Worm (Caenorhabditis elegans): ENCODE results near the gene rcq-5.

- TF ChIP-seq T22C8.4 (GFP tag; IDR thresholded peaks at IDR 0.05) (no peak), ztf-29 (GFP tag; IDR thresholded peaks at IDR 0.05) (no peak), ztf-23 (GFP tag; IDR thresholded peaks at IDR 0.05) (no peak), tab-1 (GFP tag; IDR thresholded peaks at IDR 0.05) (no peak), ref-1 (GFP tag; conservative IDR thresholded peaks at IDR 0.05) (no peak), med-1 (GFP tag; optimal IDR thresholded peaks at IDR 0.05; ENCODE audit: insufficient read depth) (no peak), flt-1 (GFP tag; IDR thresholded peaks at IDR 0.05) (no peak), klf-2 (GFP tag; conservative IDR thresholded peaks at IDR 0.05) (no peak), cog-1 (tag; optimal IDR thresholded peaks at IDR 0.05) (no peak)
Observed at ce11 chrIII:4099884-4100596, 42.3 kb upstream of the rcq-5 start.

All from whole organism, midembryonic.